Fruit fly (Drosophila melanogaster) whole organism, embryonic: Measurements from ENCODE around the gene CG17264.

Experiments
- Antp ChIP-seq: fragments of 200-800 bp; sonication (Bioruptor generic); optimal IDR thresholded peaks from 3 replicates; lab custom pipeline; 2016; ENCODE audit warnings: missing biosample characterization, missing genetic modification characterization
- Blimp-1 ChIP-seq: fragments of 200-800 bp; sonication (Bioruptor generic); optimal IDR thresholded peaks from 3 replicates; lab custom pipeline; 2018; ENCODE audit warnings: missing biosample characterization, missing genetic modification characterization, mild to moderate bottlenecking, moderate library complexity, missing genetic modification reagents
- CG10274 ChIP-seq: fragments of 200-800 bp; sonication (Bioruptor generic); optimal IDR thresholded peaks from 3 replicates; lab custom pipeline; 2017; ENCODE audit warnings: missing biosample characterization, mild to moderate bottlenecking, missing genetic modification characterization
- CG10462 ChIP-seq: fragments of 200-800 bp; sonication (Bioruptor generic); optimal IDR thresholded peaks from 2 replicates; lab custom pipeline; 2016; ENCODE audit warnings: missing biosample characterization, missing genetic modification characterization
- CG11247 ChIP-seq: fragments of 200-800 bp; sonication (Bioruptor generic); IDR thresholded peaks from 2 replicates; pipeline ENCODE4 v1.3.6; 2022; ENCODE audit warnings: missing biosample characterization, missing genetic modification characterization
- CG11456 ChIP-seq: fragments of 200-800 bp; sonication (Bioruptor generic); IDR thresholded peaks from 3 replicates; pipeline ENCODE4 v1.3.6; 2022; ENCODE audit warnings: missing biosample characterization, missing genetic modification characterization
- CG12744 ChIP-seq: fragments of 200-800 bp; sonication (Bioruptor generic); optimal IDR thresholded peaks from 2 replicates; lab custom pipeline; 2016; ENCODE audit warnings: missing biosample characterization, missing genetic modification characterization
- CG13624 ChIP-seq: fragments of 200-800 bp; sonication (Bioruptor generic); optimal IDR thresholded peaks from 2 replicates; lab custom pipeline; 2016; ENCODE audit warnings: missing biosample characterization, missing genetic modification characterization
- CG14014 ChIP-seq: fragments of 200-800 bp; sonication (Bioruptor generic); IDR thresholded peaks from 2 replicates; pipeline ENCODE4 v1.3.6; 2022; ENCODE audit warnings: missing biosample characterization, missing genetic modification characterization
- CG15073 ChIP-seq: fragments of 200-800 bp; sonication (Bioruptor generic); optimal IDR thresholded peaks from 2 replicates; lab custom pipeline; 2016; ENCODE audit warnings: missing biosample characterization, missing genetic modification characterization
- CG15479 ChIP-seq: fragments of 200-800 bp; sonication (Bioruptor generic); optimal IDR thresholded peaks from 3 replicates; lab custom pipeline; 2019; ENCODE audit warnings: missing biosample characterization, mild to moderate bottlenecking, missing genetic modification characterization, moderate library complexity
- CG15601 ChIP-seq: fragments of 200-800 bp; sonication (Bioruptor generic); optimal IDR thresholded peaks from 3 replicates; lab custom pipeline; 2019; ENCODE audit warnings: missing biosample characterization, mild to moderate bottlenecking, missing genetic modification characterization, moderate library complexity
- CG18619 ChIP-seq: fragments of 200-800 bp; sonication (Bioruptor generic); optimal IDR thresholded peaks from 3 replicates; lab custom pipeline; 2017; ENCODE audit warnings: missing biosample characterization, mild to moderate bottlenecking, missing genetic modification characterization
- CG2116 ChIP-seq: fragments of 200-800 bp; sonication (Bioruptor generic); optimal IDR thresholded peaks from 3 replicates; lab custom pipeline; 2018; ENCODE audit warnings: missing biosample characterization, mild to moderate bottlenecking, missing genetic modification characterization
- CG30403 ChIP-seq: fragments of 200-800 bp; sonication (Bioruptor generic); optimal IDR thresholded peaks from 3 replicates; lab custom pipeline; 2016; ENCODE audit warnings: missing biosample characterization, missing genetic modification characterization
- CG31388 ChIP-seq: fragments of 200-800 bp; sonication (Bioruptor generic); optimal IDR thresholded peaks from 2 replicates; lab custom pipeline; 2016; ENCODE audit warnings: missing biosample characterization, missing genetic modification characterization
- CG32772 ChIP-seq: fragments of 200-800 bp; sonication (Bioruptor generic); IDR thresholded peaks from 2 replicates; pipeline ENCODE4 v1.3.6; 2022; ENCODE audit warnings: missing biosample characterization, missing genetic modification characterization
- CG34376 ChIP-seq: fragments of 200-800 bp; sonication (Bioruptor generic); optimal IDR thresholded peaks from 2 replicates; lab custom pipeline; 2018; ENCODE audit warnings: missing biosample characterization, mild to moderate bottlenecking, missing genetic modification characterization
- CG6254 ChIP-seq: fragments of 200-800 bp; sonication (Bioruptor generic); optimal IDR thresholded peaks from 3 replicates; lab custom pipeline; 2017; ENCODE audit warnings: mild to moderate bottlenecking, missing biosample characterization, missing genetic modification reagents, missing genetic modification characterization
- CG7839 ChIP-seq: fragments of 200-800 bp; sonication (Bioruptor generic); optimal IDR thresholded peaks from 3 replicates; lab custom pipeline; 2018; ENCODE audit warnings: missing biosample characterization, mild to moderate bottlenecking, missing genetic modification characterization, moderate library complexity
- CG9215 ChIP-seq: fragments of 200-800 bp; sonication (Bioruptor generic); IDR thresholded peaks from 2 replicates; pipeline ENCODE4 v1.3.6; 2022; ENCODE audit warnings: missing biosample characterization, missing genetic modification characterization
- CG9932 ChIP-seq: fragments of 200-800 bp; sonication (Bioruptor generic); IDR thresholded peaks from 2 replicates; pipeline ENCODE4 v1.3.6; 2022; ENCODE audit warnings: missing biosample characterization, missing genetic modification characterization
- Camta ChIP-seq: fragments of 200-800 bp; sonication (Bioruptor generic); optimal IDR thresholded peaks from 2 replicates; lab custom pipeline; 2016; ENCODE audit warnings: missing biosample characterization, missing genetic modification characterization
- Eip74EF ChIP-seq, 2 experiments: fragments of 200-800 bp in 1 of 2; fragments of >200 bp in 1 of 2; sonication (Bioruptor generic) in 1 of 2; optimal IDR thresholded peaks; 2 replicates each; lab custom pipeline; 2017 to 2019; ENCODE audit warnings: missing biosample characterization in 2 of 2, missing genetic modification characterization in 2 of 2, mild to moderate bottlenecking in 1 of 2, moderate library complexity in 1 of 2
- GATAe ChIP-seq: fragments of 200-800 bp; sonication (Bioruptor generic); conservative IDR thresholded peaks from 2 replicates; pipeline ENCODE4 v1.3.6; 2022; ENCODE audit warnings: missing biosample characterization, missing genetic modification characterization
- Hmr ChIP-seq: fragments of 200-800 bp; sonication (Bioruptor generic); optimal IDR thresholded peaks from 3 replicates; lab custom pipeline; 2017; ENCODE audit warnings: mild to moderate bottlenecking, missing biosample characterization, missing genetic modification reagents, missing genetic modification characterization
- Jarid2 ChIP-seq: fragments of 200-800 bp; sonication (Bioruptor generic); optimal IDR thresholded peaks from 3 replicates; lab custom pipeline; 2017; ENCODE audit warnings: mild to moderate bottlenecking, missing biosample characterization, missing genetic modification reagents, missing genetic modification characterization
- Kr ChIP-seq: fragments of 200-800 bp; sonication (Bioruptor generic); optimal IDR thresholded peaks from 2 replicates; lab custom pipeline; 2017; ENCODE audit warnings: missing biosample characterization, mild to moderate bottlenecking, missing genetic modification characterization
- Lpt ChIP-seq: fragments of >200 bp; optimal IDR thresholded peaks from 2 replicates; lab custom pipeline; 2018; ENCODE audit warnings: missing biosample characterization, missing genetic modification characterization
- Mrtf ChIP-seq: fragments of 200-800 bp; sonication (Bioruptor generic); IDR thresholded peaks from 3 replicates; pipeline ENCODE4 v1.3.6; 2022; ENCODE audit warnings: missing biosample characterization, missing genetic modification characterization
- Rx ChIP-seq: fragments of 200-800 bp; sonication (Bioruptor generic); IDR thresholded peaks from 2 replicates; pipeline ENCODE4 v1.3.6; 2022; ENCODE audit warnings: missing biosample characterization, missing genetic modification characterization
- Scr ChIP-seq: fragments of 200-800 bp; sonication (Bioruptor generic); IDR thresholded peaks from 2 replicates; pipeline ENCODE4 v1.3.6; 2022; ENCODE audit warnings: missing biosample characterization, missing genetic modification characterization; ENCODE audit not compliant: partially characterized antibody
- YL-1 ChIP-seq: fragments of 200-800 bp; sonication (Bioruptor generic); optimal IDR thresholded peaks from 3 replicates; lab custom pipeline; 2017; ENCODE audit warnings: missing biosample characterization, mild to moderate bottlenecking, missing genetic modification characterization
- amos ChIP-seq: fragments of 200-800 bp; sonication (Bioruptor generic); IDR thresholded peaks from 2 replicates; pipeline ENCODE4 v1.3.6; 2022; ENCODE audit warnings: missing biosample characterization, missing genetic modification characterization; ENCODE audit not compliant: partially characterized antibody
- az2 ChIP-seq: fragments of 200-800 bp; sonication (Bioruptor generic); optimal IDR thresholded peaks from 3 replicates; lab custom pipeline; 2016; ENCODE audit warnings: missing biosample characterization, missing genetic modification characterization
- caup ChIP-seq: fragments of 200-800 bp; sonication (Bioruptor generic); optimal IDR thresholded peaks from 3 replicates; lab custom pipeline; 2017; ENCODE audit warnings: missing biosample characterization, mild to moderate bottlenecking, missing genetic modification characterization, moderate library complexity; ENCODE audit not compliant: severe bottlenecking
- da ChIP-seq: fragments of 200-800 bp; sonication (Bioruptor generic); optimal IDR thresholded peaks from 2 replicates; lab custom pipeline; 2016; ENCODE audit warnings: missing biosample characterization, missing genetic modification characterization
- dan ChIP-seq: fragments of 200-800 bp; sonication (Bioruptor generic); IDR thresholded peaks from 2 replicates; pipeline ENCODE4 v1.3.6; 2022; ENCODE audit warnings: missing biosample characterization, missing genetic modification characterization
- dati ChIP-seq: fragments of 200-800 bp; sonication (Bioruptor generic); IDR thresholded peaks from 2 replicates; pipeline ENCODE4 v1.3.6; 2022; ENCODE audit warnings: missing biosample characterization, missing genetic modification characterization
- ems ChIP-seq: fragments of 200-800 bp; sonication (Bioruptor generic); optimal IDR thresholded peaks from 3 replicates; lab custom pipeline; 2016; ENCODE audit warnings: missing biosample characterization, missing genetic modification characterization
- grn ChIP-seq: fragments of 200-800 bp; sonication (Bioruptor generic); optimal IDR thresholded peaks from 3 replicates; lab custom pipeline; 2017; ENCODE audit warnings: missing biosample characterization, missing genetic modification characterization
- gro ChIP-seq: fragments of 200-800 bp; sonication (Bioruptor generic); optimal IDR thresholded peaks from 2 replicates; lab custom pipeline; 2016; ENCODE audit warnings: missing biosample characterization, missing genetic modification characterization
- hb ChIP-seq: fragments of 200-800 bp; sonication (Bioruptor generic); IDR thresholded peaks from 3 replicates; pipeline ENCODE4 v1.3.6; 2022; ENCODE audit warnings: missing biosample characterization, missing genetic modification characterization; ENCODE audit not compliant: partially characterized antibody
- her ChIP-seq: fragments of 200-800 bp; sonication (Bioruptor generic); optimal IDR thresholded peaks from 2 replicates; lab custom pipeline; 2016; ENCODE audit warnings: missing biosample characterization, missing genetic modification characterization
- ken ChIP-seq: fragments of 200-800 bp; sonication (Bioruptor generic); IDR thresholded peaks from 3 replicates; pipeline ENCODE4 v1.3.6; 2022; ENCODE audit warnings: missing biosample characterization, missing genetic modification characterization
- peb ChIP-seq: fragments of 200-800 bp; sonication (Bioruptor generic); IDR thresholded peaks from 2 replicates; pipeline ENCODE4 v1.3.6; 2022; ENCODE audit warnings: missing biosample characterization, missing genetic modification characterization
- stwl ChIP-seq: fragments of 200-800 bp; sonication (Bioruptor generic); optimal IDR thresholded peaks from 3 replicates; lab custom pipeline; 2018; ENCODE audit warnings: missing biosample characterization, mild to moderate bottlenecking, missing genetic modification characterization, moderate library complexity
- tin ChIP-seq: fragments of 200-800 bp; sonication (Bioruptor generic); optimal IDR thresholded peaks from 3 replicates; lab custom pipeline; 2016; ENCODE audit warnings: missing biosample characterization, missing genetic modification characterization
- trh ChIP-seq: fragments of 200-800 bp; sonication (Bioruptor generic); optimal IDR thresholded peaks from 2 replicates; lab custom pipeline; 2016; ENCODE audit warnings: missing biosample characterization, missing genetic modification characterization
- twi ChIP-seq: fragments of 200-800 bp; optimal IDR thresholded peaks from 2 replicates; lab custom pipeline; 2019; ENCODE audit warnings: missing biosample characterization, mild to moderate bottlenecking, missing genetic modification characterization, moderate library complexity
- wek ChIP-seq: fragments of 200-800 bp; sonication (Bioruptor generic); optimal IDR thresholded peaks from 3 replicates; lab custom pipeline; 2018; ENCODE audit warnings: missing biosample characterization, mild to moderate bottlenecking, missing genetic modification characterization, moderate library complexity

The CG17264 gene

dm6 chr2L:3039774-3040173 lies 21.5 kb downstream of the CG17264 start, which contains the start of the genes cnir and CG17221 (continued):
- TF ChIP-seq da = peak; percentile 6
- TF ChIP-seq Lpt (GFP tag; lab: Kevin White, UChicago) = no peak
- peak; percentile 74 for TF ChIP-seq gro
- TF ChIP-seq CG10462 = peak; percentile 61
- TF ChIP-seq ken (GFP tag; lab: Robert Waterston, UW) = no peak
- no peak for TF ChIP-seq dati (GFP tag; lab: Robert Waterston, UW)
- peak; percentile 36 for TF ChIP-seq CG9215 (GFP tag; lab: Robert Waterston, UW)
- no peak for TF ChIP-seq hb (GFP tag; lab: Robert Waterston, UW)
- no peak for TF ChIP-seq CG32772 (GFP tag; lab: Robert Waterston, UW)
- TF ChIP-seq Rx (GFP tag; lab: Robert Waterston, UW) = no peak
- TF ChIP-seq CG18619 (GFP tag; lab: Kevin White, UChicago) = peak; percentile 35
- TF ChIP-seq tin = peak; percentile 67
- peak; percentile 60 for TF ChIP-seq Camta
- peak; percentile 77 for TF ChIP-seq YL-1 (GFP tag; lab: Kevin White, UChicago)
- no peak for TF ChIP-seq CG10274 (GFP tag; lab: Kevin White, UChicago)
- peak; percentile 35 for TF ChIP-seq twi (tag; lab: Kevin White, UChicago)
- TF ChIP-seq Antp (GFP tag; lab: Kevin White, UChicago) = peak; percentile 69
- peak; percentile 67 for TF ChIP-seq ems (GFP tag; lab: Kevin White, UChicago)
- no peak for TF ChIP-seq Jarid2
- TF ChIP-seq wek (GFP tag; lab: Kevin White, UChicago) = no peak
- peak; percentile 58 for TF ChIP-seq Hmr (GFP tag; lab: Kevin White, UChicago)
- no peak for TF ChIP-seq CG11247 (GFP tag; lab: Robert Waterston, UW)
- peak; percentile 92 for TF ChIP-seq CG2116 (GFP tag; lab: Kevin White, UChicago)
- peak; percentile 58 for TF ChIP-seq caup (GFP tag; lab: Kevin White, UChicago)
- TF ChIP-seq amos (GFP tag; lab: Robert Waterston, UW) = no peak; the same call in 1 of the 2 replicates
- TF ChIP-seq Kr = no peak
- no peak for TF ChIP-seq Mrtf
- peak; percentile 57 for TF ChIP-seq CG7839 (tag; lab: Kevin White, UChicago)
- TF ChIP-seq peb (GFP tag; lab: Robert Waterston, UW) = no peak
- no peak for TF ChIP-seq GATAe
- TF ChIP-seq dan (GFP tag; lab: Robert Waterston, UW) = no peak
- TF ChIP-seq grn (GFP tag; lab: Kevin White, UChicago) = no peak
- peak; percentile 66 for TF ChIP-seq her
- TF ChIP-seq CG31388 (GFP tag; lab: Kevin White, UChicago) = peak; percentile 25
- TF ChIP-seq CG11456 = no peak
- TF ChIP-seq CG34376 = peak; percentile 59
- TF ChIP-seq CG15601 (tag; lab: Kevin White, UChicago) = peak; percentile 49
- peak in 1 of 2 experiments; percentile 12 for TF ChIP-seq Eip74EF (GFP tag; optimal IDR thresholded peaks at IDR 0.05; lab: Kevin White, UChicago)
- TF ChIP-seq CG15073 (GFP tag; lab: Kevin White, UChicago) = no peak
- peak; percentile 85 for TF ChIP-seq CG13624 (GFP tag; lab: Kevin White, UChicago)
- TF ChIP-seq CG6254 (GFP tag; lab: Kevin White, UChicago) = no peak
- peak; percentile 54 for TF ChIP-seq Scr (GFP tag; lab: Robert Waterston, UW)
- TF ChIP-seq CG12744 = peak; percentile 17
- TF ChIP-seq trh (GFP tag; lab: Kevin White, UChicago) = no peak
- TF ChIP-seq stwl (tag; lab: Kevin White, UChicago) = peak; percentile 81
- TF ChIP-seq CG30403 = peak; percentile 78
- peak; percentile 75 for TF ChIP-seq az2
- peak; percentile 46 for TF ChIP-seq Blimp-1
- TF ChIP-seq CG14014 = peak; percentile 30; the same call in 1 of the 2 replicates
- TF ChIP-seq CG9932 (GFP tag; lab: Robert Waterston, UW) = peak; percentile 72
- TF ChIP-seq CG15479 (GFP tag; lab: Kevin White, UChicago) = no peak
